Fruit fly (Drosophila melanogaster): ENCODE data around the gene Smn.

Gene Smn

dm6 chr3L:16612152-16612551 lies 30.8 kb upstream of the Smn start, which contains the start of gene CG4101 (continued):
- TF ChIP-seq CG1529 (GFP tag; optimal IDR thresholded peaks at IDR 0.05) (peak; percentile 43), nerfin-2 (GFP tag; IDR thresholded peaks at IDR 0.05; ENCODE audit: partially characterized antibody) (no peak), ewg (GFP tag; optimal IDR thresholded peaks at IDR 0.05) (peak; percentile 49), Awh (GFP tag; IDR thresholded peaks at IDR 0.05) (no peak), CG9932 (GFP tag; IDR thresholded peaks at IDR 0.05) (peak; percentile 91), usp (GFP tag; optimal IDR thresholded peaks at IDR 0.05) (no peak), CG17829 (tag; optimal IDR thresholded peaks at IDR 0.05) (peak; percentile 76), CG15269 (tag; optimal IDR thresholded peaks at IDR 0.05) (peak; percentile 82), CG13123 (GFP tag; optimal IDR thresholded peaks at IDR 0.05) (peak; percentile 25), CG2712 (tag; optimal IDR thresholded peaks at IDR 0.05) (peak; percentile 87), sd (tag; optimal IDR thresholded peaks at IDR 0.05) (peak; percentile 99), lmd (GFP tag; IDR thresholded peaks at IDR 0.05) (peak; percentile 75), CG10274 (GFP tag; optimal IDR thresholded peaks at IDR 0.05) (no peak), CG2199 (GFP tag; IDR thresholded peaks at IDR 0.05) (no peak), CG2875 (GFP tag; optimal IDR thresholded peaks at IDR 0.05) (peak; percentile 11), sqz (GFP tag; optimal IDR thresholded peaks at IDR 0.05) (peak; percentile 85), az2 (GFP tag; optimal IDR thresholded peaks at IDR 0.05) (peak; percentile 80), Nf-YB (GFP tag; optimal IDR thresholded peaks at IDR 0.05) (peak; percentile 39), Hr39 (optimal IDR thresholded peaks at IDR 0.05) (no peak), Opbp (GFP tag; IDR thresholded peaks at IDR 0.05; ENCODE audit: partially characterized antibody) (peak; percentile 70; the same call in 2 of the 3 replicates), CG13287 (GFP tag; IDR thresholded peaks at IDR 0.05; ENCODE audit: partially characterized antibody) (peak; percentile 92), Atf3 (GFP tag; optimal IDR thresholded peaks at IDR 0.05) (peak; percentile 45), phol (tag; optimal IDR thresholded peaks at IDR 0.05) (peak; percentile 85), kah (GFP tag; optimal IDR thresholded peaks at IDR 0.05) (no peak), CG9876 (GFP tag; optimal IDR thresholded peaks at IDR 0.05) (peak; percentile 68), Tbp (GFP tag; optimal IDR thresholded peaks at IDR 0.05) (no peak), CG10366 (GFP tag; IDR thresholded peaks at IDR 0.05) (peak; percentile 80), croc (GFP tag; conservative IDR thresholded peaks at IDR 0.05) (peak; percentile 58), CG8281 (tag; optimal IDR thresholded peaks at IDR 0.05) (peak; percentile 37), dmrt11E (tag; optimal IDR thresholded peaks at IDR 0.05) (peak; percentile 71), tll (GFP tag; optimal IDR thresholded peaks at IDR 0.05) (peak in 1 of 2 experiments; percentile 45), Camta (GFP tag; optimal IDR thresholded peaks at IDR 0.05) (peak; percentile 69), ci (GFP tag; IDR thresholded peaks at IDR 0.05) (peak; percentile 82; the same call in 2 of the 3 replicates), Lpt (GFP tag; optimal IDR thresholded peaks at IDR 0.05) (no peak), trh (GFP tag; optimal IDR thresholded peaks at IDR 0.05) (peak; percentile 34), CG18764 (GFP tag; optimal IDR thresholded peaks at IDR 0.05) (peak; percentile 52), D19A (tag; optimal IDR thresholded peaks at IDR 0.05) (peak; percentile 54), hb (GFP tag; IDR thresholded peaks at IDR 0.05; ENCODE audit: partially characterized antibody) (no peak; the same call in 2 of the 3 replicates), CG43689 (GFP tag; IDR thresholded peaks at IDR 0.05) (no peak), Rfx (GFP tag; IDR thresholded peaks at IDR 0.05) (peak; percentile 83), sens (GFP tag) (peak; percentile 98), Optix (GFP tag; IDR thresholded peaks at IDR 0.05) (0 out of 3 replicates have a peak, but pooled peaks have one; percentile 49), Trl (optimal IDR thresholded peaks at IDR 0.05) (no peak), Trl (GFP tag; optimal IDR thresholded peaks at IDR 0.05) (peak; percentile 82), wor (GFP tag; IDR thresholded peaks at IDR 0.05) (peak; percentile 57; the same call in 1 of the 2 replicates), CG34376 (GFP tag; optimal IDR thresholded peaks at IDR 0.05) (peak; percentile 77), CG13894 (tag; optimal IDR thresholded peaks at IDR 0.05) (peak; percentile 90), Chrac-16 (GFP tag; optimal IDR thresholded peaks at IDR 0.05) (peak; percentile 82), Oli (tag; optimal IDR thresholded peaks at IDR 0.05) (peak; percentile 64), CG14710 (tag; optimal IDR thresholded peaks at IDR 0.05) (peak; percentile 87), CG16863 (GFP tag; optimal IDR thresholded peaks at IDR 0.05) (peak; percentile 64)

All from whole organism, embryonic.